Fruit fly (Drosophila melanogaster) whole organism, prepupa: ENCODE data around the gene CG12402.

Experiments
- Blimp-1 ChIP-seq: fragments of 200-800 bp; sonication (Bioruptor generic); optimal IDR thresholded peaks from 3 replicates; lab custom pipeline; 2017; ENCODE audit warnings: missing biosample characterization, missing genetic modification characterization, mild to moderate bottlenecking, moderate library complexity, missing genetic modification reagents
- CG10631 ChIP-seq: fragments of 200-800 bp; sonication (Bioruptor generic); optimal IDR thresholded peaks from 2 replicates; lab custom pipeline; 2016; ENCODE audit warnings: missing biosample characterization, missing genetic modification characterization
- CG10669 ChIP-seq: fragments of 200-800 bp; sonication (Bioruptor generic); optimal IDR thresholded peaks from 3 replicates; lab custom pipeline; 2018; ENCODE audit warnings: missing biosample characterization, mild to moderate bottlenecking, missing genetic modification characterization, moderate library complexity
- CG11762 ChIP-seq: fragments of 200-800 bp; sonication (Bioruptor generic); optimal IDR thresholded peaks from 3 replicates; lab custom pipeline; 2016; ENCODE audit warnings: missing biosample characterization, missing genetic modification characterization; ENCODE audit not compliant: insufficient read depth
- CG1621 ChIP-seq: fragments of 200-800 bp; sonication (Bioruptor generic); optimal IDR thresholded peaks from 3 replicates; lab custom pipeline; 2018; ENCODE audit warnings: missing biosample characterization, mild to moderate bottlenecking, missing genetic modification characterization
- CG3032 ChIP-seq: fragments of 200-800 bp; optimal IDR thresholded peaks from 2 replicates; lab custom pipeline; 2019; ENCODE audit warnings: missing biosample characterization, mild to moderate bottlenecking, missing genetic modification characterization, moderate library complexity
- CG32006 ChIP-seq: fragments of 200-800 bp; sonication (Bioruptor generic); optimal IDR thresholded peaks from 3 replicates; lab custom pipeline; 2017; ENCODE audit warnings: missing biosample characterization, mild to moderate bottlenecking, missing genetic modification characterization
- CG3919 ChIP-seq: fragments of 200-800 bp; sonication (Bioruptor generic); optimal IDR thresholded peaks from 3 replicates; lab custom pipeline; 2016; ENCODE audit warnings: missing biosample characterization, missing genetic modification characterization
- CG4318 ChIP-seq: fragments of 200-800 bp; sonication (Bioruptor generic); optimal IDR thresholded peaks from 3 replicates; lab custom pipeline; 2017; ENCODE audit warnings: missing biosample characterization, mild to moderate bottlenecking, missing genetic modification characterization
- CG6163 ChIP-seq: fragments of 200-800 bp; sonication (Bioruptor generic); IDR thresholded peaks from 3 replicates; pipeline ENCODE4 v1.3.6; 2022; ENCODE audit warnings: missing biosample characterization, missing genetic modification characterization
- CG6276 ChIP-seq: fragments of 200-800 bp; sonication (Bioruptor generic); optimal IDR thresholded peaks from 2 replicates; lab custom pipeline; 2017; ENCODE audit warnings: missing biosample characterization, mild to moderate bottlenecking, missing genetic modification characterization
- CG6792 ChIP-seq: fragments of 200-800 bp; sonication (Bioruptor generic); optimal IDR thresholded peaks from 3 replicates; lab custom pipeline; 2016; ENCODE audit warnings: missing biosample characterization, missing genetic modification characterization
- CG6808 ChIP-seq: fragments of 200-800 bp; sonication (Bioruptor generic); optimal IDR thresholded peaks from 3 replicates; lab custom pipeline; 2017; ENCODE audit warnings: missing biosample characterization, missing genetic modification characterization, mild to moderate bottlenecking, moderate library complexity, missing genetic modification reagents
- CG6854 ChIP-seq: fragments of 200-800 bp; sonication (Bioruptor generic); optimal IDR thresholded peaks from 2 replicates; lab custom pipeline; 2017; ENCODE audit warnings: missing biosample characterization, mild to moderate bottlenecking, missing genetic modification characterization
- CG7368 ChIP-seq: fragments of 200-800 bp; sonication (Bioruptor generic); optimal IDR thresholded peaks from 3 replicates; lab custom pipeline; 2016; ENCODE audit warnings: missing biosample characterization, missing genetic modification characterization
- CG8119 ChIP-seq: fragments of 200-800 bp; sonication (Bioruptor generic); IDR thresholded peaks from 3 replicates; pipeline ENCODE4 v1.3.6; 2022; ENCODE audit warnings: missing biosample characterization, missing genetic modification characterization
- CG8632 ChIP-seq: fragments of 200-800 bp; sonication (Bioruptor generic); optimal IDR thresholded peaks from 3 replicates; lab custom pipeline; 2016; ENCODE audit warnings: missing biosample characterization, missing genetic modification characterization
- CG9139 ChIP-seq: fragments of 200-800 bp; sonication (Bioruptor generic); optimal IDR thresholded peaks from 3 replicates; lab custom pipeline; 2017; ENCODE audit warnings: missing biosample characterization, mild to moderate bottlenecking, missing genetic modification characterization
- Eip75B ChIP-seq: fragments of 200-800 bp; sonication (Bioruptor generic); optimal IDR thresholded peaks from 3 replicates; lab custom pipeline; 2016; ENCODE audit warnings: missing biosample characterization, missing genetic modification characterization
- Eip78C ChIP-seq: fragments of 200-800 bp; sonication (Bioruptor generic); peaks from one replicate; lab custom pipeline; 2016; ENCODE audit warnings: missing biosample characterization, missing genetic modification characterization
- Eip93F ChIP-seq: fragments of 200-800 bp; sonication (Bioruptor generic); optimal IDR thresholded peaks from 2 replicates; lab custom pipeline; 2016; ENCODE audit warnings: missing biosample characterization, mild to moderate bottlenecking, missing genetic modification characterization
- Ets96B ChIP-seq: fragments of 200-800 bp; optimal IDR thresholded peaks from 2 replicates; lab custom pipeline; 2019; ENCODE audit warnings: missing biosample characterization, mild to moderate bottlenecking, missing genetic modification characterization, moderate library complexity
- Gug ChIP-seq: fragments of 200-800 bp; sonication (Bioruptor generic); IDR thresholded peaks from 2 replicates; pipeline ENCODE4 v1.3.6; 2022; ENCODE audit warnings: missing biosample characterization, missing genetic modification characterization
- Hr38 ChIP-seq: sonication (Bioruptor generic); optimal IDR thresholded peaks from 2 replicates; lab custom pipeline; 2016; ENCODE audit warnings: missing biosample characterization, missing genetic modification characterization
- Hr39 ChIP-seq: fragments of 200-800 bp; sonication (Bioruptor generic); optimal IDR thresholded peaks from 2 replicates; lab custom pipeline; 2016; ENCODE audit warnings: missing biosample characterization, missing genetic modification characterization
- Hr4 ChIP-seq: fragments of 200-800 bp; sonication (Bioruptor generic); optimal IDR thresholded peaks from 3 replicates; lab custom pipeline; 2016; ENCODE audit warnings: missing biosample characterization, missing genetic modification characterization
- Lpt ChIP-seq: fragments of 200-800 bp; sonication (Bioruptor generic); optimal IDR thresholded peaks from 3 replicates; lab custom pipeline; 2016; ENCODE audit warnings: missing biosample characterization, missing genetic modification characterization
- Met ChIP-seq: fragments of 200-800 bp; sonication (Bioruptor generic); optimal IDR thresholded peaks from 3 replicates; lab custom pipeline; 2016; ENCODE audit warnings: missing biosample characterization, missing genetic modification characterization
- OdsH ChIP-seq: fragments of 200-800 bp; sonication (Bioruptor generic); optimal IDR thresholded peaks from 3 replicates; lab custom pipeline; 2016; ENCODE audit warnings: missing biosample characterization, missing genetic modification characterization
- Sox102F ChIP-seq: fragments of 200-800 bp; sonication (Bioruptor generic); optimal IDR thresholded peaks from 2 replicates; lab custom pipeline; 2016; ENCODE audit warnings: missing biosample characterization, mild to moderate bottlenecking, missing genetic modification characterization
- Sox15 ChIP-seq: fragments of 200-800 bp; sonication (Bioruptor generic); optimal IDR thresholded peaks from 3 replicates; lab custom pipeline; 2016; ENCODE audit warnings: missing biosample characterization, missing genetic modification characterization
- achi ChIP-seq: fragments of 200-800 bp; sonication (Bioruptor generic); optimal IDR thresholded peaks from 3 replicates; lab custom pipeline; 2016; ENCODE audit warnings: missing biosample characterization, missing genetic modification characterization
- acj6 ChIP-seq: fragments of 200-800 bp; sonication (Bioruptor generic); optimal IDR thresholded peaks from 3 replicates; lab custom pipeline; 2016; ENCODE audit warnings: missing biosample characterization, missing genetic modification characterization
- cyc ChIP-seq: fragments of 200-800 bp; sonication (Bioruptor generic); optimal IDR thresholded peaks from 3 replicates; lab custom pipeline; 2016; ENCODE audit warnings: missing biosample characterization, missing genetic modification characterization
- dac ChIP-seq: fragments of 200-800 bp; sonication (Bioruptor generic); optimal IDR thresholded peaks from 2 replicates; lab custom pipeline; 2017; ENCODE audit warnings: missing biosample characterization, mild to moderate bottlenecking, missing genetic modification characterization
- dsx ChIP-seq: fragments of 200-800 bp; optimal IDR thresholded peaks from 3 replicates; lab custom pipeline; 2019; ENCODE audit warnings: missing biosample characterization, mild to moderate bottlenecking, missing genetic modification characterization, moderate library complexity; ENCODE audit not compliant: poor library complexity, severe bottlenecking
- fd59A ChIP-seq: fragments of 200-800 bp; sonication (Bioruptor generic); optimal IDR thresholded peaks from 2 replicates; lab custom pipeline; 2017; ENCODE audit warnings: missing biosample characterization, mild to moderate bottlenecking, missing genetic modification characterization, missing genetic modification reagents
- fd85E ChIP-seq: fragments of 200-800 bp; sonication (Bioruptor generic); optimal IDR thresholded peaks from 3 replicates; lab custom pipeline; 2016; ENCODE audit warnings: missing biosample characterization, missing genetic modification characterization
- fkh ChIP-seq: fragments of 200-800 bp; sonication (Bioruptor generic); optimal IDR thresholded peaks from 3 replicates; lab custom pipeline; 2017; ENCODE audit warnings: missing biosample characterization, mild to moderate bottlenecking, missing genetic modification characterization, moderate library complexity
- lz ChIP-seq: fragments of 200-800 bp; sonication (Bioruptor generic); optimal IDR thresholded peaks from 3 replicates; lab custom pipeline; 2016; ENCODE audit warnings: missing biosample characterization, missing genetic modification characterization
- net ChIP-seq: fragments of 200-800 bp; sonication (Bioruptor generic); optimal IDR thresholded peaks from 3 replicates; lab custom pipeline; 2016; ENCODE audit warnings: missing biosample characterization, missing genetic modification characterization
- salr ChIP-seq, 2 experiments: fragments of 200-800 bp; sonication (Bioruptor generic); optimal IDR thresholded peaks; 3 replicates each; lab custom pipeline; 2016 to 2018; ENCODE audit warnings: missing biosample characterization in 2 of 2, missing genetic modification characterization in 2 of 2, mild to moderate bottlenecking in 1 of 2
- ss ChIP-seq, 2 experiments: fragments of 200-800 bp; sonication (Bioruptor generic); optimal IDR thresholded peaks; 2 replicates in 1 of 2; 3 replicates in 1 of 2; lab custom pipeline; 2017 to 2018; ENCODE audit warnings: mild to moderate bottlenecking in 2 of 2, missing biosample characterization in 2 of 2, missing genetic modification characterization in 2 of 2, moderate library complexity in 1 of 2
- svp ChIP-seq: fragments of 200-800 bp; sonication (Bioruptor generic); peaks from one replicate; lab custom pipeline; 2016; ENCODE audit warnings: missing biosample characterization, missing genetic modification characterization
- topi ChIP-seq: fragments of 200-800 bp; sonication (Bioruptor generic); optimal IDR thresholded peaks from 3 replicates; lab custom pipeline; 2016; ENCODE audit warnings: missing biosample characterization, missing genetic modification characterization
- vri ChIP-seq: fragments of 200-800 bp; sonication (Bioruptor generic); optimal IDR thresholded peaks from 3 replicates; lab custom pipeline; 2016; ENCODE audit warnings: missing biosample characterization, mild to moderate bottlenecking, missing genetic modification characterization

The CG12402 gene

DNA sequence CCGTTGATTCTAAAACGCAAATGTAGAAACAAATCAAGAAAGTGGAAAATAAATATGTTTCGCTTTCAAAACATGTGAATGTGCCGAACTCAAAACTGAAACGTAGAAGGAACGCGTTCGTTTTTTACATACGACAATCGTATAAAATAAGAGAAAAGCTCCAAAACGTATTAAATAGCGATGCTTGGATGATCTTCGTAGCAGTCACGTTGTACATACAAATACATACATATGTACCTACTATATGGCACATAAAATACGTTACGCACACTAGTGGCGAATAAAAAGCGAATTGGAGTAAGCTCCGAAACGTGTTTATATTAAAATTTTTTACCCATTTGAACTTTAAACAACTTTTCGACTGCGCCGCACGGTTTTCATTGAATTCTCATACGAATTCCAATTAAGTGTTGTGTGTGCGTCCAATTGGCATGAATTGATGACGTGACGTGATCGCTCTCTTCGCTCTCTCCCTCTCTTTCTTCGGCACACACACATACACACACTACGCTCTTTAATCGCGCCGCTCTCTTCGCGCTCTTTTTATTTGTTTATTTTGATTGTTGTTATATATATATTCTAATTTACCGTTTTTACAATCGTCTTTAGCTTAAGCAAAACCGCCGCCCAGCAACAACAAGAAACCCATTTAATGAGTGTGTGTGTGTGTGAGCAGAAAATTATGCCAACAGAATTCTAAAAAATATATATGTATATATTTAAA, 50.8 kb downstream of the CG12402 start:
- TF ChIP-seq Blimp-1 (GFP tag; lab: Kevin White, UChicago) (no peak), CG3032 (tag; lab: Kevin White, UChicago) (no peak), CG8119 (GFP tag; lab: Robert Waterston, UW) (0 out of 3 replicates have a peak, but pooled peaks have one; percentile 17), fkh (GFP tag; lab: Kevin White, UChicago) (peak; percentile 10), Eip78C (GFP tag; lab: Kevin White, UChicago) (peak; percentile 53), svp (GFP tag; lab: Kevin White, UChicago) (peak; percentile 40)

DNA sequence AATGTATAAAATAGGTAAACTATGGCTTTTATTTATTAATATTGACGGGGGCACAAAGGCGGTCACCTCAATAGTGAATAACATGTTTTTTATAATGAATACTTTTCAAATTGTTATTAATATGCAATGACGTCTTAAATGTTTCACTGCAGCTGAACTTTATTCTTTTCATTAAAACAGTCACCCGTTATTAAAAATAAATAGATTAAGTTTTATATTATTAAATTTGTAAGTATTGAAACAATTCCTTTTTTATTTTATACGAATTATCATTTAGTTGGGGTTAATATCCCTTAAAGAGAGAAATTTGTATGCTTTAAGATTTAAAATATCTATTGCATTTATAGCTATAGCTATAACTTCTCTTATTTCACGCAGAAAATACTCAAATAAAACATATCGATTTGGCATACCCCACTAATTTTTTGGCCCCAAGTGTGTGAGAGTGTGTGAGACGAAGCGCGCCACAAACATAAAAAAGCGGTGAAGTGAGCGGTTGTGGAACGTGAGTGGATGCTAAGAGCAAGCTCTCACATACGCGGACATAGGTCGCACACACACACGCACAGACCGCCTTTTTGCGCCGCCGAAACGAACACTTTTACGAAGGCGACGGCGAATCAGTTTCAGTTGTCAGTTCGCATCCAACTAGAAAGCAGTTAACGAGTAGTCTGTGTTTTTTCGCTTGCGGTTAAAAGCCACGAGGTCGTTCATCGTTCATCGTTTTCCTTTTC, 51.6 kb downstream of the CG12402 start, which contains the start of gene foxo:
TSS of gene foxo (plus strand) at position 626 of the 734 bp plus-strand sequence.
- peak; percentile 43 for TF ChIP-seq Hr39
- no peak for TF ChIP-seq fd85E
- TF ChIP-seq Eip78C (GFP tag; lab: Kevin White, UChicago) = peak; percentile 87
- no peak for TF ChIP-seq Blimp-1 (GFP tag; lab: Kevin White, UChicago)
- peak; percentile 56 for TF ChIP-seq vri
- peak; percentile 7 for TF ChIP-seq fd59A (GFP tag; lab: Kevin White, UChicago)
- peak; percentile 71 for TF ChIP-seq dsx (GFP tag; lab: Kevin White, UChicago)
- peak; percentile 83 for TF ChIP-seq CG6276 (GFP tag; lab: Kevin White, UChicago)
- peak; percentile 63 for TF ChIP-seq achi (GFP tag; lab: Kevin White, UChicago)
- TF ChIP-seq acj6 = peak; percentile 61
- no peak for TF ChIP-seq Hr38 (GFP tag; lab: Kevin White, UChicago)
- peak; percentile 69 for TF ChIP-seq CG10631 (GFP tag; lab: Kevin White, UChicago)
- TF ChIP-seq fkh (GFP tag; lab: Kevin White, UChicago) = peak; percentile 66
- TF ChIP-seq CG8632 (GFP tag; lab: Kevin White, UChicago) = peak; percentile 62
- TF ChIP-seq cyc (GFP tag; lab: Kevin White, UChicago) = peak; percentile 37
- TF ChIP-seq CG9139 (GFP tag; lab: Kevin White, UChicago) = peak; percentile 32
- TF ChIP-seq Hr4 (GFP tag; lab: Kevin White, UChicago) = peak; percentile 69
- TF ChIP-seq net (GFP tag; lab: Kevin White, UChicago) = peak; percentile 72
- TF ChIP-seq CG3032 (tag; lab: Kevin White, UChicago) = peak; percentile 64
- TF ChIP-seq CG6792 (GFP tag; lab: Kevin White, UChicago) = peak; percentile 65
- peak; percentile 40 for TF ChIP-seq lz (GFP tag; lab: Kevin White, UChicago)
- TF ChIP-seq CG6808 (GFP tag; lab: Kevin White, UChicago) = peak; percentile 49
- peak; percentile 42 for TF ChIP-seq Sox15 (GFP tag; lab: Kevin White, UChicago)
- peak; percentile 76 for TF ChIP-seq CG6163
- no peak for TF ChIP-seq CG1621
- TF ChIP-seq Met = peak; percentile 63
- TF ChIP-seq Gug (GFP tag; lab: Robert Waterston, UW) = peak; percentile 26; the same call in 1 of the 2 replicates
- peak; percentile 60 for TF ChIP-seq topi (GFP tag; lab: Kevin White, UChicago)
- TF ChIP-seq Eip93F (GFP tag; lab: Kevin White, UChicago) = no peak
- TF ChIP-seq CG10669 (GFP tag; lab: Kevin White, UChicago) = peak; percentile 59
- peak; percentile 77 for TF ChIP-seq CG3919 (GFP tag; lab: Kevin White, UChicago)
- peak; percentile 43 for TF ChIP-seq CG11762 (GFP tag; lab: Kevin White, UChicago)
- TF ChIP-seq CG4318 = peak; percentile 59
- TF ChIP-seq svp (GFP tag; lab: Kevin White, UChicago) = peak; percentile 84
- peak; percentile 47 for TF ChIP-seq Eip75B
- peak; percentile 50 for TF ChIP-seq dac (GFP tag; lab: Kevin White, UChicago)
- TF ChIP-seq CG7368 (GFP tag; lab: Kevin White, UChicago) = no peak
- peak; percentile 6 to 54 for TF ChIP-seq ss (GFP tag; optimal IDR thresholded peaks at IDR 0.05; lab: Kevin White, UChicago)
- peak; percentile 66 for TF ChIP-seq OdsH
- peak; percentile 36 for TF ChIP-seq Lpt (GFP tag; lab: Kevin White, UChicago)
- peak; percentile 59 for TF ChIP-seq Sox102F
- peak; percentile 32 for TF ChIP-seq CG6854 (GFP tag; lab: Kevin White, UChicago)
- peak; percentile 65 for TF ChIP-seq Ets96B (tag; lab: Kevin White, UChicago)
- peak; percentile 86 for TF ChIP-seq CG32006 (GFP tag; lab: Kevin White, UChicago)
- peak; percentile 27 to 82 for TF ChIP-seq salr (GFP tag; optimal IDR thresholded peaks at IDR 0.05; lab: Kevin White, UChicago)
